Fruit fly (Drosophila melanogaster) Kc167 (cell line): Measurements from ENCODE around the gene CG12945.

Source experiments
- Sin3A ChIP-seq: fragments of >200 bp; optimal IDR thresholded peaks from 2 replicates; lab custom pipeline; 2018; ENCODE audit warnings: missing external identifiers
- h ChIP-seq: fragments of >200 bp; optimal IDR thresholded peaks from 3 replicates; lab custom pipeline; 2018; ENCODE audit warnings: missing external identifiers
- ttk ChIP-seq: sonication (Bioruptor generic); optimal IDR thresholded peaks from 2 replicates; lab custom pipeline; 2017; ENCODE audit warnings: missing external identifiers

DNA sequence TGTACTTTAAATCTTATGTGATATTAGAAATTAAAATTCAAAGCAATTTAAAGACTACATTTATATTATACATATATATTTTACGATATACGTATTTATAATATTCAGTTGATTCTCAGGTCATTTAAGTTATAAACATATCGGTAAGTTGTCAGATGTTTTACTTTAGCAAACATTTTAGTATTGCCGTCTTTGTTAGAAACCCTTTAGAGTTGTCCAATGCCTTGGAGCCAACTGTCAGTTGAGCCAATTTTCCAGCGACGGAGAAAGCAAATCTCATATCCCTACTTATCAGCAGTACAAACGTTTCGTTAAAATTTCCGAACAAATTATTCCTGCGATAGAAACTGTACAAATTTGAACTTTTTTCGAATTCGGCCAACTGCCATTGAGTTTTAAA, 16.2 kb downstream of the CG12945 start, which contains the start of gene topi:
- TF ChIP-seq ttk (lab: Kevin White, UChicago): no peak
- TF ChIP-seq Sin3A (lab: Kevin White, UChicago): no peak
- TF ChIP-seq h (lab: Kevin White, UChicago): no peak
